Fruit fly (Drosophila melanogaster) whole organism, embryonic: ENCODE measurements around the gene Tep4.

Experiments
- Ada2b ChIP-seq: fragments of 200-800 bp; sonication (Bioruptor generic); IDR thresholded peaks from 2 replicates; pipeline ENCODE4 v1.3.6; 2022; ENCODE audit warnings: missing biosample characterization, missing genetic modification characterization
- Atf-2 ChIP-seq: fragments of 200-800 bp; sonication (Bioruptor generic); optimal IDR thresholded peaks from 2 replicates; lab custom pipeline; 2016; ENCODE audit warnings: missing biosample characterization, missing genetic modification characterization
- Atf3 ChIP-seq: fragments of 200-800 bp; sonication (Bioruptor generic); optimal IDR thresholded peaks from 3 replicates; lab custom pipeline; 2016; ENCODE audit warnings: missing biosample characterization, missing genetic modification characterization
- CG10462 ChIP-seq: fragments of 200-800 bp; sonication (Bioruptor generic); optimal IDR thresholded peaks from 2 replicates; lab custom pipeline; 2016; ENCODE audit warnings: missing biosample characterization, missing genetic modification characterization
- CG12659 ChIP-seq: fragments of 200-800 bp; sonication (Bioruptor generic); optimal IDR thresholded peaks from 3 replicates; lab custom pipeline; 2017; ENCODE audit warnings: mild to moderate bottlenecking, missing biosample characterization, missing genetic modification reagents, missing genetic modification characterization
- CG14667 ChIP-seq: fragments of 200-800 bp; sonication (Bioruptor generic); IDR thresholded peaks from 2 replicates; pipeline ENCODE4 v1.3.6; 2022; ENCODE audit warnings: missing biosample characterization, missing genetic modification characterization
- CG14860 ChIP-seq: fragments of 200-800 bp; sonication (Bioruptor generic); IDR thresholded peaks from 3 replicates; pipeline ENCODE4 v1.3.6; 2022; ENCODE audit warnings: missing biosample characterization, missing genetic modification characterization; ENCODE audit not compliant: partially characterized antibody
- CG1647 ChIP-seq: fragments of 200-800 bp; sonication (Bioruptor generic); optimal IDR thresholded peaks from 3 replicates; lab custom pipeline; 2016; ENCODE audit warnings: missing biosample characterization, missing genetic modification characterization
- CG16815 ChIP-seq: fragments of 200-800 bp; sonication (Bioruptor generic); optimal IDR thresholded peaks from 3 replicates; lab custom pipeline; 2017; ENCODE audit warnings: missing biosample characterization, mild to moderate bottlenecking, missing genetic modification characterization
- CG16863 ChIP-seq: fragments of 200-800 bp; sonication (Bioruptor generic); optimal IDR thresholded peaks from 3 replicates; lab custom pipeline; 2016; ENCODE audit warnings: missing biosample characterization, missing genetic modification characterization
- CG17568 ChIP-seq: fragments of 200-800 bp; sonication (Bioruptor generic); optimal IDR thresholded peaks from 2 replicates; lab custom pipeline; 2018; ENCODE audit warnings: missing biosample characterization, mild to moderate bottlenecking, missing genetic modification characterization, moderate library complexity
- CG2199 ChIP-seq: fragments of 200-800 bp; sonication (Bioruptor generic); IDR thresholded peaks from 3 replicates; pipeline ENCODE4 v1.3.6; 2022; ENCODE audit warnings: missing biosample characterization, missing genetic modification characterization
- CG33557 ChIP-seq: fragments of 200-800 bp; sonication (Bioruptor generic); optimal IDR thresholded peaks from 2 replicates; lab custom pipeline; 2019; ENCODE audit warnings: missing biosample characterization, mild to moderate bottlenecking, missing genetic modification characterization, moderate library complexity
- CG3407 ChIP-seq: fragments of 200-800 bp; sonication (Bioruptor generic); optimal IDR thresholded peaks from 2 replicates; lab custom pipeline; 2018; ENCODE audit warnings: missing biosample characterization, mild to moderate bottlenecking, missing genetic modification characterization
- CG3847 ChIP-seq: fragments of 200-800 bp; sonication (Bioruptor generic); IDR thresholded peaks from 2 replicates; pipeline ENCODE4 v1.3.6; 2022; ENCODE audit warnings: missing biosample characterization, missing genetic modification characterization
- CG3995 ChIP-seq: fragments of 200-800 bp; sonication (Bioruptor generic); optimal IDR thresholded peaks from 3 replicates; lab custom pipeline; 2016; ENCODE audit warnings: missing biosample characterization, missing genetic modification characterization
- CG5245 ChIP-seq: fragments of 200-800 bp; sonication (Bioruptor generic); optimal IDR thresholded peaks from 3 replicates; lab custom pipeline; 2016; ENCODE audit warnings: missing biosample characterization, missing genetic modification characterization
- CG6683 ChIP-seq: fragments of 200-800 bp; sonication (Bioruptor generic); optimal IDR thresholded peaks from 2 replicates; lab custom pipeline; 2017; ENCODE audit warnings: missing biosample characterization, mild to moderate bottlenecking, missing genetic modification characterization, missing genetic modification reagents
- CG7745 ChIP-seq: fragments of 200-800 bp; sonication (Bioruptor generic); optimal IDR thresholded peaks from 2 replicates; lab custom pipeline; 2018; ENCODE audit warnings: missing biosample characterization, mild to moderate bottlenecking, missing genetic modification characterization, moderate library complexity
- CG7987 ChIP-seq: fragments of 200-800 bp; sonication (Bioruptor generic); optimal IDR thresholded peaks from 2 replicates; lab custom pipeline; 2018; ENCODE audit warnings: missing biosample characterization, mild to moderate bottlenecking, missing genetic modification characterization, moderate library complexity
- CG8924 ChIP-seq: fragments of 200-800 bp; optimal IDR thresholded peaks from 3 replicates; lab custom pipeline; 2019; ENCODE audit warnings: missing biosample characterization, mild to moderate bottlenecking, missing genetic modification characterization, moderate library complexity
- CkIIα-i1 ChIP-seq: fragments of 200-800 bp; sonication (Bioruptor generic); IDR thresholded peaks from 2 replicates; pipeline ENCODE4 v1.3.6; 2022; ENCODE audit warnings: missing biosample characterization, missing genetic modification characterization
- Dbx ChIP-seq: fragments of 200-800 bp; sonication (Bioruptor generic); IDR thresholded peaks from 3 replicates; pipeline ENCODE4 v1.3.6; 2022; ENCODE audit warnings: missing biosample characterization, missing genetic modification characterization
- Dek ChIP-seq: fragments of 200-800 bp; sonication (Bioruptor generic); optimal IDR thresholded peaks from 3 replicates; lab custom pipeline; 2019; ENCODE audit warnings: missing biosample characterization, mild to moderate bottlenecking, missing genetic modification characterization, moderate library complexity
- Dip3 ChIP-seq: fragments of 200-800 bp; sonication (Bioruptor generic); optimal IDR thresholded peaks from 3 replicates; lab custom pipeline; 2016; ENCODE audit warnings: missing biosample characterization, missing genetic modification characterization
- Dp ChIP-seq: fragments of 200-800 bp; sonication (Bioruptor generic); optimal IDR thresholded peaks from 2 replicates; lab custom pipeline; 2018; ENCODE audit warnings: missing biosample characterization, mild to moderate bottlenecking, missing genetic modification characterization, moderate library complexity
- Elba2 ChIP-seq: fragments of 200-800 bp; sonication (Bioruptor generic); optimal IDR thresholded peaks from 3 replicates; lab custom pipeline; 2016; ENCODE audit warnings: missing biosample characterization, missing genetic modification characterization
- GATAe ChIP-seq: fragments of 200-800 bp; sonication (Bioruptor generic); conservative IDR thresholded peaks from 2 replicates; pipeline ENCODE4 v1.3.6; 2022; ENCODE audit warnings: missing biosample characterization, missing genetic modification characterization
- HLH3B ChIP-seq: fragments of 200-800 bp; sonication (Bioruptor generic); IDR thresholded peaks from 2 replicates; pipeline ENCODE4 v1.3.6; 2022; ENCODE audit warnings: missing biosample characterization, missing genetic modification characterization
- Hr3 ChIP-seq: fragments of 200-800 bp; sonication (Bioruptor generic); optimal IDR thresholded peaks from 3 replicates; lab custom pipeline; 2016; ENCODE audit warnings: missing biosample characterization, missing genetic modification characterization
- Mrtf ChIP-seq: fragments of 200-800 bp; sonication (Bioruptor generic); IDR thresholded peaks from 3 replicates; pipeline ENCODE4 v1.3.6; 2022; ENCODE audit warnings: missing biosample characterization, missing genetic modification characterization
- NK7.1 ChIP-seq: fragments of 200-800 bp; sonication (Bioruptor generic); optimal IDR thresholded peaks from 3 replicates; lab custom pipeline; 2016; ENCODE audit warnings: missing biosample characterization, missing genetic modification characterization
- YL-1 ChIP-seq: fragments of 200-800 bp; sonication (Bioruptor generic); optimal IDR thresholded peaks from 3 replicates; lab custom pipeline; 2017; ENCODE audit warnings: missing biosample characterization, mild to moderate bottlenecking, missing genetic modification characterization
- bbx ChIP-seq: fragments of 200-800 bp; sonication (Bioruptor generic); IDR thresholded peaks from 2 replicates; pipeline ENCODE4 v1.3.6; 2022; ENCODE audit warnings: missing biosample characterization, missing genetic modification characterization; ENCODE audit not compliant: partially characterized antibody
- dan ChIP-seq: fragments of 200-800 bp; sonication (Bioruptor generic); IDR thresholded peaks from 2 replicates; pipeline ENCODE4 v1.3.6; 2022; ENCODE audit warnings: missing biosample characterization, missing genetic modification characterization
- danr ChIP-seq: fragments of 200-800 bp; sonication (Bioruptor generic); IDR thresholded peaks from 2 replicates; pipeline ENCODE4 v1.3.6; 2022; ENCODE audit warnings: missing biosample characterization, missing genetic modification characterization
- fd102C ChIP-seq: fragments of 200-800 bp; sonication (Bioruptor generic); optimal IDR thresholded peaks from 2 replicates; lab custom pipeline; 2018; ENCODE audit warnings: missing biosample characterization, mild to moderate bottlenecking, missing genetic modification characterization, moderate library complexity
- fd3F ChIP-seq: fragments of 200-800 bp; sonication (Bioruptor generic); optimal IDR thresholded peaks from 2 replicates; lab custom pipeline; 2018; ENCODE audit warnings: missing biosample characterization, mild to moderate bottlenecking, missing genetic modification characterization, moderate library complexity
- hb ChIP-seq: fragments of 200-800 bp; sonication (Bioruptor generic); IDR thresholded peaks from 3 replicates; pipeline ENCODE4 v1.3.6; 2022; ENCODE audit warnings: missing biosample characterization, missing genetic modification characterization; ENCODE audit not compliant: partially characterized antibody
- hbn ChIP-seq: fragments of 200-800 bp; sonication (Bioruptor generic); IDR thresholded peaks from 2 replicates; pipeline ENCODE4 v1.3.6; 2022; ENCODE audit warnings: missing biosample characterization, missing genetic modification characterization; ENCODE audit not compliant: partially characterized antibody
- her ChIP-seq: fragments of 200-800 bp; sonication (Bioruptor generic); optimal IDR thresholded peaks from 2 replicates; lab custom pipeline; 2016; ENCODE audit warnings: missing biosample characterization, missing genetic modification characterization
- hkb ChIP-seq, 2 experiments: fragments of 200-800 bp in 1 of 2; fragments of >200 bp in 1 of 2; sonication (Bioruptor generic) in 1 of 2; IDR thresholded peaks in 1 of 2; optimal IDR thresholded peaks in 1 of 2; 2 replicates each; pipeline versions ENCODE4 v1.3.6 to Lab custom; 2017 to 2022; ENCODE audit warnings: missing biosample characterization in 1 of 2, missing genetic modification characterization in 1 of 2
- mam ChIP-seq: fragments of 200-800 bp; sonication (Bioruptor generic); optimal IDR thresholded peaks from 3 replicates; lab custom pipeline; 2016; ENCODE audit warnings: missing biosample characterization, missing genetic modification characterization
- mld ChIP-seq: fragments of 200-800 bp; sonication (Bioruptor generic); IDR thresholded peaks from 3 replicates; pipeline ENCODE4 v1.3.6; 2022; ENCODE audit warnings: missing biosample characterization, missing genetic modification characterization; ENCODE audit not compliant: partially characterized antibody
- otp ChIP-seq: fragments of 200-800 bp; sonication (Bioruptor generic); IDR thresholded peaks from 3 replicates; pipeline ENCODE4, ENCODE4 v1.3.6; 2022; ENCODE audit warnings: missing biosample characterization, missing genetic modification characterization
- phol ChIP-seq: fragments of 200-800 bp; sonication (Bioruptor generic); optimal IDR thresholded peaks from 3 replicates; lab custom pipeline; 2018; ENCODE audit warnings: missing biosample characterization, mild to moderate bottlenecking, missing genetic modification characterization, moderate library complexity
- pnt ChIP-seq: fragments of 200-800 bp; sonication (Bioruptor generic); optimal IDR thresholded peaks from 3 replicates; lab custom pipeline; 2016; ENCODE audit warnings: missing biosample characterization, missing genetic modification characterization
- sd ChIP-seq: fragments of 200-800 bp; sonication (Bioruptor generic); optimal IDR thresholded peaks from 3 replicates; lab custom pipeline; 2018; ENCODE audit warnings: missing biosample characterization, mild to moderate bottlenecking, missing genetic modification characterization, moderate library complexity
- tin ChIP-seq: fragments of 200-800 bp; sonication (Bioruptor generic); optimal IDR thresholded peaks from 3 replicates; lab custom pipeline; 2016; ENCODE audit warnings: missing biosample characterization, missing genetic modification characterization
- tx ChIP-seq: fragments of 200-800 bp; sonication (Bioruptor generic); optimal IDR thresholded peaks from 2 replicates; lab custom pipeline; 2016; ENCODE audit warnings: missing biosample characterization, missing genetic modification characterization
- usp ChIP-seq: fragments of >200 bp; optimal IDR thresholded peaks from 2 replicates; lab custom pipeline; 2017; ENCODE audit warnings: missing biosample characterization, missing genetic modification characterization

Gene Tep4

DNA sequence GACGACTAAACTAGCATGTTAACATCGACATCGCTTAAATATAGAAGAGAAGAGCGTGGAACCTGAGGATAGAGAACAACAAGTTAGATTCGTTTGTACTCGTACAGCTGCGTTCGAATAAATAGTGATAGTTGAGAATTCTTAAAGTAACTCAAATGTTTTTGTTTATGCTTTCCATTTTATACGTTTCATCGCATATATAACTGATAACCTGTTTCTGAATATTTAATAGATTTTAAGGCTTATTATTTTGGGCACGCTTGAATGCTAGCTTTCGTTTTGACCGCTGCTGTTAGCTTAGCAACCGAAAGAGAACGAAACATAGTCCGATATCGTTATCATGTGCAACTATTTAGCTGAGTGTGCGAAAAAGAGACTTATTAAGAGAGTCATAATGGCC, 20.0 kb upstream of the Tep4 start (continued):
- TF ChIP-seq mld (GFP tag; lab: Robert Waterston, UW) (no peak), Dbx (GFP tag; lab: Robert Waterston, UW) (peak; percentile 98), CG3407 (GFP tag; lab: Kevin White, UChicago) (peak; percentile 69), HLH3B (GFP tag; lab: Robert Waterston, UW) (peak; percentile 95), bbx (no peak), fd3F (peak; percentile 97), CG14860 (GFP tag; lab: Robert Waterston, UW) (no peak), tx (GFP tag; lab: Kevin White, UChicago) (peak; percentile 93), usp (GFP tag; lab: Kevin White, UChicago) (no peak), CG10462 (GFP tag; lab: Kevin White, UChicago) (peak; percentile 79), Hr3 (GFP tag; lab: Kevin White, UChicago) (peak; percentile 89), CG3995 (GFP tag; lab: Kevin White, UChicago) (peak; percentile 84), Dp (GFP tag; lab: Kevin White, UChicago) (peak; percentile 5), fd102C (GFP tag; lab: Kevin White, UChicago) (peak; percentile 6), mam (GFP tag; lab: Kevin White, UChicago) (peak; percentile 98), CG5245 (GFP tag; lab: Kevin White, UChicago) (peak; percentile 87), CG7745 (tag; lab: Kevin White, UChicago) (no peak), CG6683 (peak; percentile 93), Ada2b (GFP tag; lab: Robert Waterston, UW) (peak; percentile 97), tin (GFP tag; lab: Kevin White, UChicago) (peak; percentile 90), sd (peak; percentile 94), CG16863 (GFP tag; lab: Kevin White, UChicago) (peak; percentile 89), CkIIα-i1 (GFP tag; lab: Robert Waterston, UW) (peak; percentile 83), CG14667 (GFP tag; lab: Robert Waterston, UW) (peak; percentile 93), pnt (GFP tag; lab: Kevin White, UChicago) (peak; percentile 62), CG1647 (GFP tag; lab: Kevin White, UChicago) (peak; percentile 89), CG3847 (GFP tag; lab: Robert Waterston, UW) (peak; percentile 98), her (GFP tag; lab: Kevin White, UChicago) (peak; percentile 95), CG16815 (GFP tag; lab: Kevin White, UChicago) (peak; percentile 85), Dek (tag; lab: Kevin White, UChicago) (peak; percentile 98), Mrtf (peak; percentile 95), otp (GFP tag; lab: Robert Waterston, UW) (peak; percentile 92), danr (GFP tag; lab: Robert Waterston, UW) (peak; percentile 93), dan (no peak), Atf-2 (GFP tag; lab: Kevin White, UChicago) (peak; percentile 88), CG7987 (GFP tag; lab: Kevin White, UChicago) (peak; percentile 91), Dip3 (GFP tag; lab: Kevin White, UChicago) (peak; percentile 98), CG12659 (peak; percentile 97), YL-1 (GFP tag; lab: Kevin White, UChicago) (peak; percentile 74), GATAe (peak; percentile 95), Elba2 (GFP tag; lab: Kevin White, UChicago) (no peak), CG2199 (peak; percentile 80; the same call in 2 of the 3 replicates), CG33557 (GFP tag; lab: Kevin White, UChicago) (peak; percentile 27), hkb (optimal IDR thresholded peaks at IDR 0.05; lab: Kevin White, UChicago) (no peak), hkb (GFP tag; IDR thresholded peaks at IDR 0.05; lab: Robert Waterston, UW) (peak; percentile 97), hbn (GFP tag; lab: Robert Waterston, UW) (no peak), NK7.1 (peak; percentile 88), CG8924 (tag; lab: Kevin White, UChicago) (peak; percentile 97), CG17568 (GFP tag; lab: Kevin White, UChicago) (peak; percentile 92), Atf3 (GFP tag; lab: Kevin White, UChicago) (peak; percentile 85), hb (GFP tag; lab: Robert Waterston, UW) (no peak), phol (tag; lab: Kevin White, UChicago) (peak; percentile 84)
